Fruit fly (Drosophila melanogaster): Measurements from ENCODE around the gene CG10602.

Gene CG10602

dm6 chr2L:18881014-18881660, 22.1 kb upstream of the CG10602 start, which contains the start of gene tup:
tup (minus strand) TSS chr2L:18881261.
- no peak for TF ChIP-seq CG17801 (GFP tag; optimal IDR thresholded peaks at IDR 0.05; ENCODE audit: partially characterized antibody)

- TF ChIP-seq CG17801 (GFP tag; optimal IDR thresholded peaks at IDR 0.05; ENCODE audit: partially characterized antibody), result no peak
Observed at dm6 chr2L:18878439-18878838, 19.4 kb upstream of the CG10602 start.

DNA sequence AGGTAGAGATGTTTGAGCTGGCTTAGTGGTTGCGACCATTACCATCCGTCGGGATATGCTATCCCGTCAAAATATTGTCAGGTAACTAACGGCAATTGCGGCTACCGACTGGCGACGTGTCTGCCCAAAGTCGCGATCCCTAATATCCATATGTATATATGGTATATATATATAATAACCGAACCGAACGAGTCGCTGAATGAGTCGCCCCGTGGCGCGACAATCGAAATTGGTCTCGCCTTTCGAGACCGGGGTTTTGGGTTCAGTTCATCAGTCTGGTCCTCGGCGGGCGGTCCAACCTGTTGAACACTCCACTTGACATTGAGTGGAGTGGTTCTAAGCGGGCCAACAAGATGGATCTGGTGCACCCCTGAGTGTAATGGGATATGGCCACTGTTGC, 16.2 kb upstream of the CG10602 start:
- no peak for TF ChIP-seq CG17801 (GFP tag; optimal IDR thresholded peaks at IDR 0.05; ENCODE audit: partially characterized antibody)

DNA sequence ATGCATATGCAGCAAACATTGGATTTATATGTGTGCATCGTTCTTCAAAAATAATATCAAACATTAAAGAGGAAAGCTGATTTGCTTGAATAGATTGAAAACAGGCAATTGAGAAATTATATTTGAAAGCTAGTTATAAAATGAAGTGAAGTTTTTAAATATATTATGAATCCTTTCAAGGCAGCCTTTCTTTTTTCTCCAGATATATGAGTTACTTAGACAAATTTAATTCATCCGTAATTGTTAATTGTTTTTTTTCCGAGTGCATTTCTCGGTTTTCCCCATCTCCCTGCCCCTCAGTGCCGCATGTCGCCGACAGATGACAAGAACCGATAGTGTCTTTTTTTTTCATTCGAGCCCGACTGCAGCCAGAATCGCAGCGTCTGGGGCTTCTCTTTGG, 12.8 kb upstream of the CG10602 start:
- TF ChIP-seq CG17801 (GFP tag; optimal IDR thresholded peaks at IDR 0.05; ENCODE audit: partially characterized antibody), result no peak

- TF ChIP-seq CG17801 (GFP tag; optimal IDR thresholded peaks at IDR 0.05; ENCODE audit: partially characterized antibody), result no peak
Observed at dm6 chr2L:18867815-18868214, 8.8 kb upstream of the CG10602 start.

DNA sequence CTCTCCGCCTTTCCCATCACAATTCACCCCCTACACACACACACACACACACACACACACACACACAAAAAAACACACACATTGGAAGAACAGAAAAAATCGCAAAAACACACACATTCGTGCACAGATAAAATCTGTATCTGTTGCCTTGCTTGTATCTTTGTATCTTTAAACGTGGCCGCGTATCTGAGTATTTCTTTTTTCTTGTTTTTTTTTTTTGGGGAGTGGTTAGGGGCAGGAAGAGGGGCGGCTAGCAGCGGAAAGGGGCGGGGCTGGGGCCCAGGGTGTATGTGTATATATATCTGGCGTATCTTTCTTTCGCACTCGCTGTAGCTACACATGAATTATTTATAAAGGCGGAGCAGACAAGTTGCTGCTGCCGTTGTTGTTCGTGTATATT, 7.5 kb upstream of the CG10602 start:
- no peak for TF ChIP-seq CG17801 (GFP tag; optimal IDR thresholded peaks at IDR 0.05; ENCODE audit: partially characterized antibody)

DNA sequence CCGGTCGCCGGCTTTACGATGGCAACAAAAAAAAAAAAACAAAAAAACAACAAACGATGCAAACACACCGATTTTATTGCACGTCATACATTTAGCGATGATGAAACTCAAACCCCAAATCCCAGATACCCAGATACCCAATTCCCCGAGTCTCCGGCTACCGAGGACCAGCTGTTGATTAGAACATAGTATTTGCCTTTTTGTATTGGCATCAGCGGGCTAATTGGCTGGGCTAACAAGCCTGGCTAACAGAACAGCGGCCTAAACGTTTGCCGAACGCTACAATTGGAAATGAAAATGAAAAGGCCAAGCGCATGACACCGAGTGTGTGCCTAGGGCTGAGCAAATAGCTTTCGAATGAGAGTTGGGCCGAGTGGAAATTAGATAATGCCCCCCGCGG, 5.9 kb upstream of the CG10602 start:
- TF ChIP-seq CG17801 (GFP tag; optimal IDR thresholded peaks at IDR 0.05; ENCODE audit: partially characterized antibody), result no peak

DNA sequence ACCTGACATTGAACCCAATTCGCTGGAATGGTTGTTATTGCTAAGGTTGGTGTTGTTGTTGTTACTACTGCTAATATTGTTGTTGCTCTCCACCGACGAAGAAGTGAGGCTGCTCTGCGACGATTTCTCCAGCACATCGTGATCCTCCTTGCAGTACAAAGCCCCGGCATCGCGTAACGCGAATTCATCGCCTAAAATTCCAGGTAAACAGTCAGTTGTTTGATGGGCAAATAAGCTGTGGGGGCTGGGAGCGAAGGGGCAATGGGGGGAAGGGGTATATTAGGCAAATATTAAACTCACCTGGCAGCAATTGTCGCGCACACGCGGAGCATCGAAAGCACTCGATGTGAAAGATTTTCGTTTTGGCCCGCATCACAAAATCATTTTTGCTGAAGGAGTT, 5.0 kb upstream of the CG10602 start:
- TF ChIP-seq CG17801 (GFP tag; optimal IDR thresholded peaks at IDR 0.05; ENCODE audit: partially characterized antibody), result no peak

DNA sequence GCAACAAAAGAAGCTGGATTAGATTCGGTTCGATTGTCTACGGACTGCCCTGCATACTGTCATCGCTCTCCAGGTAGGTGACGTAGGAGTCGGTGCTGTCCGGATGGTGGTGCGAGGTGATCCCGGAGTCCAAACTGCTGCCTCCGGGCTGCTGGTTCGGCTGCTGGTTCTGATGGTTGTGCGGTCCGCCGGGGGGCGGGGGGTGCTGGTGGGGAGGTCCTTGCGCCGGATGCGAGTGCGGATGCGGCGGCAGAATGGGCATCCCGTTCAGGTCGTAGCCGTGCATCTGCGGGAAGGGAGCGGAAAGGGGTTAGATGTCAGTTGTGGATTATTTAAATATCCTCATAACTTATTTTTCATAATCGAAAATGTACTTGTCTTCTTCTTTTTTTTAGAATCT, 1.9 kb upstream of the CG10602 start:
- TF ChIP-seq CG17801 (GFP tag; optimal IDR thresholded peaks at IDR 0.05; ENCODE audit: partially characterized antibody), result no peak

- peak; percentile 96 for TF ChIP-seq CG17801 (GFP tag; optimal IDR thresholded peaks at IDR 0.05; ENCODE audit: partially characterized antibody)
Observed at dm6 chr2L:18857635-18858059, 1.4 kb downstream of the CG10602 start.

- TF ChIP-seq CG17801 (GFP tag; optimal IDR thresholded peaks at IDR 0.05; ENCODE audit: partially characterized antibody), result no peak
Observed at dm6 chr2L:18852249-18852648, 6.8 kb downstream of the CG10602 start.

DNA sequence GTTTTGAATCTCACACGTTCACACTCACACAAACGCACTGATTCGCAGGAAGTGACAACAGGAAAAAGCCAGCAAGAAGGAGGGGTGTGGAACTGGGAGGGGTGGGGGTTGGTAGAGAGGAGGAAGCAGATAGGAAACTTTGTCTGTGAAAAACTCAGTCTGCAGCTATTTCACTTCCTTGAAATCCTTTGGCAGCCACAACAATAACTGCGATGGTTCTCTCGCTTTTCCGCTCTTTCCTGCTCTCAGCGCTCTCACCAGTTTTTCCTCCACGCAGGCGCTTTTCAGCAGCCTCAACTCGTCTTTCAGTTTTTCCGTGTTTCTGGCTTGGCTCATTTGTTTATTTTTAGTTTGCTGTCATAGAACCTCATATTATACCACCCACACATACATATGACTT, 12.2 kb downstream of the CG10602 start:
- TF ChIP-seq CG17801 (GFP tag; optimal IDR thresholded peaks at IDR 0.05; ENCODE audit: partially characterized antibody), result no peak

DNA sequence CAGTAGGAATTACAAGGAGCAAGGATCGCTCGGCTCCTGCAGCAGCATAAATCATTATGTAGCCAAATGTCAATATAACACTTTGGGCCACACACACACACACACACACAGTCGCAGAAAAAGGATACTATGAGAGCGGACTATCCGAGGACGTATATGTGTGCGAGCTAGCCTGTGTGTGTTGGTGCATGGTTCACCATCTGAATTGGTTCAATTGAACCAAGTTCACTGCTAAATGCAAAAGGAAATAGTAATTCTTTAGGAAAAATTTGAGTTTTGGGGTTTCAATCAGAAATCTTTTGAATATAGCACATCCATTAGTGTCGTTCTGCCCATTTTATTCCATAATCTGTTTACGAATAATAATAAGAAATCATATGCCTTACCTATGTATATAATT, 12.9 kb downstream of the CG10602 start:
- TF ChIP-seq CG17801 (GFP tag; optimal IDR thresholded peaks at IDR 0.05; ENCODE audit: partially characterized antibody), result no peak

DNA sequence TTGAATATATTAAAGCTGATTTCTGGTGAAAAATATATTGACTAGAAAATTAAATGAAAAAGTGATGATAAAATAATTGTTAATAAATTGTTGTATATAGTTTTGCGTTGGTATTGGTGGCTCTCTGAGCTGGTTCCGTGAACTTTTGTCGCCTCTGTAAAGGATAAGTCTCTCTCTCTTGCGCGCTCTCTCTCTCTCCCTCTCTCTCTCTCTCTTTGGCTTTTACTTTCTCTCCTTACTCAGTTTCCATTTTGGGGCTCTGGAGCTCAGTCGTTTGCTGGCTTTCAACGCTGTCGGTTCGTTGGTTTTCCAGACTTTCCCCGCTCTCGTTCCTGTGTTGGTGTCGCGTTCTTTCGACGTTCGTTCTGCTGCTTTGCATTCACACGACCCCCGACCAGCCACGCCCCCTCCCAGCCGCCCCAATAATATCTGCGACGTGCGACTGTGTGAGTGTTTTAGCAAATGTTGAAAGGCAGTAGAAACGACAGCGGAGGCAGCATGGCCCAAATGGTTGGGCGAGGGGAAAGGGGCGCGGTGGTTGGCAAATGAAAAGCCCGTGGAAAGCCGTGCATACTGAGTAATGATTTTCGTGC, 14.0 kb downstream of the CG10602 start, which contains the start of gene CG17321:
Gene CG17321, plus strand, starts transcription at position 268 of the 593 bp plus-strand sequence.
- TF ChIP-seq CG17801 (GFP tag; optimal IDR thresholded peaks at IDR 0.05; ENCODE audit: partially characterized antibody), result no peak

- TF ChIP-seq CG17801 (GFP tag; optimal IDR thresholded peaks at IDR 0.05; ENCODE audit: partially characterized antibody), result no peak
Observed at dm6 chr2L:18844479-18844878, 14.6 kb downstream of the CG10602 start, which contains the start of gene CG33120. CG33120 (minus strand) TSS chr2L:18844579.

- no peak for TF ChIP-seq CG17801 (GFP tag; optimal IDR thresholded peaks at IDR 0.05; ENCODE audit: partially characterized antibody)
Observed at dm6 chr2L:18843560-18843959, 15.5 kb downstream of the CG10602 start.

dm6 chr2L:18841210-18841609, 17.8 kb downstream of the CG10602 start, which contains the start of gene CG31752:
CG31752 (minus strand) TSS chr2L:18841310.
- no peak for TF ChIP-seq CG17801 (GFP tag; optimal IDR thresholded peaks at IDR 0.05; ENCODE audit: partially characterized antibody)

Data from ovary, adult (tissue).